Worm (Caenorhabditis elegans) whole organism, midembryonic: Measurements from ENCODE around the gene lgc-10.
A peak's percentile ranks its signal among the peaks of the same experiment; 100 is the strongest.

Source experiments
- T22C8.4 ChIP-seq: fragments of 200-800 bp; sonication (Bioruptor generic); IDR thresholded peaks from 2 replicates; pipeline ENCODE4 v1.3.6; 2022; ENCODE audit warnings: missing genetic modification characterization, missing compliant biosample characterization
- cog-1 ChIP-seq: sonication (generic microtip); optimal IDR thresholded peaks from 2 replicates; lab custom pipeline; 2016; ENCODE audit warnings: missing genetic modification characterization, missing compliant biosample characterization
- flt-1 ChIP-seq: fragments of 200-800 bp; sonication (Bioruptor generic); IDR thresholded peaks from 2 replicates; pipeline ENCODE4 v1.3.6; 2022; ENCODE audit warnings: missing genetic modification characterization, missing compliant biosample characterization
- klf-2 ChIP-seq: fragments of 200-800 bp; sonication (Bioruptor generic); conservative IDR thresholded peaks from 2 replicates; pipeline ENCODE4 v1.3.6; 2022; ENCODE audit warnings: missing genetic modification reagents, missing genetic modification characterization, missing compliant biosample characterization
- med-1 ChIP-seq: sonication (generic microtip); optimal IDR thresholded peaks from 2 replicates; lab custom pipeline; 2017; ENCODE audit warnings: missing genetic modification characterization, mild to moderate bottlenecking, missing compliant biosample characterization, antibody characterized with exemption, missing genetic modification reagents; ENCODE audit not compliant: insufficient read depth
- ref-1 ChIP-seq: fragments of 200-800 bp; sonication (Bioruptor generic); conservative IDR thresholded peaks from 2 replicates; pipeline ENCODE4 v1.3.6; 2022; ENCODE audit warnings: missing genetic modification reagents, missing genetic modification characterization, missing compliant biosample characterization
- tab-1 ChIP-seq: fragments of 200-800 bp; sonication (Bioruptor generic); IDR thresholded peaks from 2 replicates; pipeline ENCODE4 v1.3.6; 2022; ENCODE audit warnings: missing genetic modification characterization, missing compliant biosample characterization
- ztf-23 ChIP-seq: fragments of 200-800 bp; sonication (Bioruptor generic); IDR thresholded peaks from 2 replicates; pipeline ENCODE4 v1.3.6; 2022; ENCODE audit warnings: missing genetic modification reagents, missing genetic modification characterization, missing compliant biosample characterization
- ztf-29 ChIP-seq: fragments of 200-800 bp; sonication (Bioruptor generic); IDR thresholded peaks from 2 replicates; pipeline ENCODE4 v1.3.6; 2022; ENCODE audit warnings: missing genetic modification reagents, missing genetic modification characterization, missing compliant biosample characterization

lgc-10 gene

ce11 chrIV:6457472-6457871 is at the start of gene lgc-10:
Gene lgc-10 (minus strand): TSS chrIV:6457572.
- no peak for TF ChIP-seq tab-1
- no peak for TF ChIP-seq cog-1
- no peak for TF ChIP-seq T22C8.4 (GFP tag; lab: Robert Waterston, UW)
- TF ChIP-seq med-1 (GFP tag; lab: Kevin White, UChicago) = no peak
- no peak for TF ChIP-seq ztf-29 (GFP tag; lab: Robert Waterston, UW)
- no peak for TF ChIP-seq ref-1 (GFP tag; lab: Robert Waterston, UW)
- no peak for TF ChIP-seq klf-2 (GFP tag; lab: Robert Waterston, UW)
- no peak for TF ChIP-seq ztf-23
- no peak for TF ChIP-seq flt-1 (GFP tag; lab: Robert Waterston, UW)

- no peak for TF ChIP-seq ref-1 (GFP tag; lab: Robert Waterston, UW)
- TF ChIP-seq ztf-23 = no peak
- TF ChIP-seq T22C8.4 (GFP tag; lab: Robert Waterston, UW) = no peak
- no peak for TF ChIP-seq ztf-29 (GFP tag; lab: Robert Waterston, UW)
- TF ChIP-seq flt-1 (GFP tag; lab: Robert Waterston, UW) = no peak
- no peak for TF ChIP-seq cog-1
- TF ChIP-seq klf-2 (GFP tag; lab: Robert Waterston, UW) = no peak
- TF ChIP-seq tab-1 = no peak
- TF ChIP-seq med-1 (GFP tag; lab: Kevin White, UChicago) = no peak
Observed at ce11 chrIV:6506424-6506823, 49.1 kb upstream of the lgc-10 start, which contains the start of gene pqn-89. Gene pqn-89 (plus strand): TSS chrIV:6506724.

ce11 chrIV:6502725-6503124 is 45.4 kb upstream of the lgc-10 start:
- TF ChIP-seq cog-1 = no peak
- TF ChIP-seq ref-1 (GFP tag; lab: Robert Waterston, UW) = no peak
- TF ChIP-seq med-1 (GFP tag; lab: Kevin White, UChicago) = no peak
- no peak for TF ChIP-seq klf-2 (GFP tag; lab: Robert Waterston, UW)
- TF ChIP-seq T22C8.4 (GFP tag; lab: Robert Waterston, UW) = no peak
- no peak for TF ChIP-seq tab-1
- TF ChIP-seq flt-1 (GFP tag; lab: Robert Waterston, UW) = no peak

ce11 chrIV:6500843-6501242 is 43.5 kb upstream of the lgc-10 start:
- TF ChIP-seq cog-1 = peak; percentile 9
- TF ChIP-seq ref-1 (GFP tag; lab: Robert Waterston, UW) = no peak
- TF ChIP-seq flt-1 (GFP tag; lab: Robert Waterston, UW) = no peak

ce11 chrIV:6500433-6500832 is 43.1 kb upstream of the lgc-10 start:
- TF ChIP-seq ref-1 (GFP tag; lab: Robert Waterston, UW) (no peak), ztf-29 (GFP tag; lab: Robert Waterston, UW) (no peak), ztf-23 (no peak), T22C8.4 (GFP tag; lab: Robert Waterston, UW) (no peak), med-1 (GFP tag; lab: Kevin White, UChicago) (no peak), klf-2 (GFP tag; lab: Robert Waterston, UW) (no peak), flt-1 (GFP tag; lab: Robert Waterston, UW) (no peak), cog-1 (no peak), tab-1 (no peak)

- TF ChIP-seq ztf-29 (GFP tag; lab: Robert Waterston, UW) = no peak
- no peak for TF ChIP-seq cog-1
- TF ChIP-seq ztf-23 = no peak
- TF ChIP-seq klf-2 (GFP tag; lab: Robert Waterston, UW) = no peak
- TF ChIP-seq med-1 (GFP tag; lab: Kevin White, UChicago) = no peak
Observed at ce11 chrIV:6496103-6496502, 38.7 kb upstream of the lgc-10 start.

ce11 chrIV:6493299-6493698 is 35.9 kb upstream of the lgc-10 start, which contains the start of gene Y73B6BL.44:
Gene Y73B6BL.44 (plus strand): TSS chrIV:6493599.
- TF ChIP-seq ztf-23 (no peak), ztf-29 (GFP tag; lab: Robert Waterston, UW) (no peak), T22C8.4 (GFP tag; lab: Robert Waterston, UW) (no peak), cog-1 (no peak), klf-2 (GFP tag; lab: Robert Waterston, UW) (no peak), med-1 (GFP tag; lab: Kevin White, UChicago) (no peak), flt-1 (GFP tag; lab: Robert Waterston, UW) (no peak), ref-1 (GFP tag; lab: Robert Waterston, UW) (no peak), tab-1 (no peak)

- TF ChIP-seq tab-1 = no peak
- no peak for TF ChIP-seq cog-1
Observed at ce11 chrIV:6491915-6492314, 34.5 kb upstream of the lgc-10 start.

- TF ChIP-seq flt-1 (GFP tag; lab: Robert Waterston, UW) (no peak), klf-2 (GFP tag; lab: Robert Waterston, UW) (no peak), cog-1 (no peak), ztf-23 (no peak), med-1 (GFP tag; lab: Kevin White, UChicago) (no peak), ref-1 (GFP tag; lab: Robert Waterston, UW) (no peak), tab-1 (no peak), ztf-29 (GFP tag; lab: Robert Waterston, UW) (no peak), T22C8.4 (GFP tag; lab: Robert Waterston, UW) (no peak)
Observed at ce11 chrIV:6487047-6487446, 29.7 kb upstream of the lgc-10 start, which contains the start of gene Y73B6BL.37. Gene Y73B6BL.37 (plus strand): TSS chrIV:6487347.

- TF ChIP-seq ztf-23 = 0 out of 2 replicates have a peak, but pooled peaks have one; percentile 51
- TF ChIP-seq ref-1 (GFP tag; lab: Robert Waterston, UW) = 0 out of 2 replicates have a peak, but pooled peaks have one; percentile 43
- TF ChIP-seq ztf-29 (GFP tag; lab: Robert Waterston, UW) = no peak
- no peak for TF ChIP-seq med-1 (GFP tag; lab: Kevin White, UChicago)
- peak; percentile 74; the same call in 1 of the 2 replicates for TF ChIP-seq tab-1
- TF ChIP-seq T22C8.4 (GFP tag; lab: Robert Waterston, UW) = 0 out of 2 replicates have a peak, but pooled peaks have one; percentile 23
- no peak for TF ChIP-seq klf-2 (GFP tag; lab: Robert Waterston, UW)
Observed at ce11 chrIV:6480978-6481377, 23.6 kb upstream of the lgc-10 start.
